Worm (Caenorhabditis elegans) whole organism, late embryonic: Measurements from ENCODE around the gene nhr-13.

Source experiments
- dmd-4 ChIP-seq: sonication (generic microtip); optimal IDR thresholded peaks from 2 replicates; lab custom pipeline; 2016; ENCODE audit warnings: borderline replicate concordance, missing genetic modification characterization, missing compliant biosample characterization
- elt-2 ChIP-seq: sonication (generic microtip); optimal IDR thresholded peaks from 2 replicates; lab custom pipeline; 2016; ENCODE audit warnings: missing genetic modification reagents, missing genetic modification characterization, missing compliant biosample characterization
- fax-1 ChIP-seq: sonication (generic microtip); optimal IDR thresholded peaks from 2 replicates; lab custom pipeline; 2016; ENCODE audit warnings: missing genotype, missing genetic modification characterization, missing compliant biosample characterization
- hlh-13 ChIP-seq: fragments of 200-800 bp; sonication (Bioruptor generic); optimal IDR thresholded peaks from 2 replicates; lab custom pipeline; 2018; ENCODE audit warnings: mild to moderate bottlenecking, missing genetic modification characterization, missing compliant biosample characterization
- nfya-1 ChIP-seq: sonication (generic microtip); optimal IDR thresholded peaks from 2 replicates; lab custom pipeline; 2017; ENCODE audit warnings: missing genetic modification characterization, mild to moderate bottlenecking, missing compliant biosample characterization, antibody characterized with exemption, moderate library complexity

ce11 chrV:2179214-2179613, 13.1 kb upstream of the nhr-13 start, which contains the start of gene cyp-33C1:
- TF ChIP-seq fax-1 (tag; lab: Kevin White, UChicago): no peak
- TF ChIP-seq nfya-1 (tag; lab: Kevin White, UChicago): no peak
- TF ChIP-seq elt-2: no peak
- TF ChIP-seq dmd-4 (tag; lab: Kevin White, UChicago): no peak
- TF ChIP-seq hlh-13 (GFP tag; lab: Kevin White, UChicago): no peak
